Worm (Caenorhabditis elegans) whole organism, late embryonic: ENCODE measurements around the gene ptr-3.

Source experiments
- F13H6.1 ChIP-seq: sonication (generic microtip); optimal IDR thresholded peaks from 2 replicates; lab custom pipeline; 2016; ENCODE audit warnings: missing genetic modification characterization, missing compliant biosample characterization
- K02D7.2 ChIP-seq: sonication (generic microtip); optimal IDR thresholded peaks from 2 replicates; lab custom pipeline; 2017; ENCODE audit warnings: mild to moderate bottlenecking, missing genetic modification characterization, missing compliant biosample characterization
- T23F11.4 ChIP-seq: fragments of 200-800 bp; sonication (Bioruptor generic); optimal IDR thresholded peaks from 2 replicates; lab custom pipeline; 2018; ENCODE audit warnings: mild to moderate bottlenecking, missing genetic modification characterization, missing compliant biosample characterization
- ahr-1 ChIP-seq: sonication (generic microtip); optimal IDR thresholded peaks from 2 replicates; lab custom pipeline; 2016; ENCODE audit warnings: missing genetic modification characterization, missing compliant biosample characterization
- ama-1 ChIP-seq: fragments of 150-350 bp; optimal IDR thresholded peaks from 2 replicates; lab custom pipeline; 2014
- ceh-14 ChIP-seq: sonication (generic microtip); optimal IDR thresholded peaks from 2 replicates; lab custom pipeline; 2016; ENCODE audit warnings: missing genotype, missing genetic modification characterization, missing compliant biosample characterization
- ceh-18 ChIP-seq: sonication (generic microtip); optimal IDR thresholded peaks from 2 replicates; lab custom pipeline; 2016; ENCODE audit warnings: missing genetic modification characterization, missing compliant biosample characterization
- ceh-19 ChIP-seq: fragments of 200-800 bp; sonication (Bioruptor generic); optimal IDR thresholded peaks from 2 replicates; lab custom pipeline; 2018; ENCODE audit warnings: mild to moderate bottlenecking, missing genetic modification characterization, missing compliant biosample characterization
- ceh-2 ChIP-seq: sonication (generic microtip); optimal IDR thresholded peaks from 2 replicates; lab custom pipeline; 2016; ENCODE audit warnings: missing genotype, missing genetic modification characterization, missing compliant biosample characterization
- ceh-22 ChIP-seq: sonication (generic microtip); optimal IDR thresholded peaks from 2 replicates; lab custom pipeline; 2017; ENCODE audit warnings: missing biosample characterization, missing genetic modification characterization
- ceh-31 ChIP-seq: sonication (generic microtip); optimal IDR thresholded peaks from 2 replicates; lab custom pipeline; 2016; ENCODE audit warnings: missing genetic modification characterization, missing compliant biosample characterization
- ceh-45 ChIP-seq: fragments of 200-800 bp; sonication (Bioruptor generic); IDR thresholded peaks from 2 replicates; pipeline ENCODE4 v1.3.6; 2022; ENCODE audit warnings: missing genetic modification reagents, missing genetic modification characterization, missing compliant biosample characterization
- ceh-6 ChIP-seq: fragments of 200-800 bp; sonication (Bioruptor generic); optimal IDR thresholded peaks from 2 replicates; lab custom pipeline; 2018; ENCODE audit warnings: mild to moderate bottlenecking, missing genetic modification characterization, missing compliant biosample characterization
- ceh-9 ChIP-seq: sonication (generic microtip); optimal IDR thresholded peaks from 2 replicates; lab custom pipeline; 2016; ENCODE audit warnings: mild to moderate bottlenecking, missing genetic modification characterization, inconsistent platforms, missing compliant biosample characterization
- dve-1 ChIP-seq: sonication (generic microtip); optimal IDR thresholded peaks from 2 replicates; lab custom pipeline; 2017; ENCODE audit warnings: antibody characterized with exemption, mild to moderate bottlenecking, missing genetic modification characterization, missing compliant biosample characterization
- elt-2 ChIP-seq: sonication (generic microtip); optimal IDR thresholded peaks from 2 replicates; lab custom pipeline; 2016; ENCODE audit warnings: missing genetic modification reagents, missing genetic modification characterization, missing compliant biosample characterization
- elt-4 ChIP-seq: sonication (generic microtip); optimal IDR thresholded peaks from 2 replicates; lab custom pipeline; 2016; ENCODE audit warnings: missing genetic modification characterization, missing compliant biosample characterization
- fax-1 ChIP-seq: sonication (generic microtip); optimal IDR thresholded peaks from 2 replicates; lab custom pipeline; 2016; ENCODE audit warnings: missing genotype, missing genetic modification characterization, missing compliant biosample characterization
- fkh-10 ChIP-seq: fragments of 150-350 bp; optimal IDR thresholded peaks from 2 replicates; lab custom pipeline; 2014; ENCODE audit warnings: missing biosample characterization, missing genetic modification reagents, missing genetic modification characterization
- fkh-6 ChIP-seq: sonication (generic microtip); optimal IDR thresholded peaks from 2 replicates; lab custom pipeline; 2016; ENCODE audit warnings: missing genetic modification characterization, missing compliant biosample characterization
- hlh-13 ChIP-seq: fragments of 200-800 bp; sonication (Bioruptor generic); optimal IDR thresholded peaks from 2 replicates; lab custom pipeline; 2018; ENCODE audit warnings: mild to moderate bottlenecking, missing genetic modification characterization, missing compliant biosample characterization
- hlh-15 ChIP-seq: sonication (generic microtip); optimal IDR thresholded peaks from 2 replicates; lab custom pipeline; 2016; ENCODE audit warnings: missing genetic modification characterization, missing compliant biosample characterization
- hlh-30 ChIP-seq: sonication (generic microtip); optimal IDR thresholded peaks from 2 replicates; lab custom pipeline; 2017; ENCODE audit warnings: antibody characterized with exemption, missing genetic modification characterization, missing compliant biosample characterization; ENCODE audit not compliant: insufficient read depth
- hlh-6 ChIP-seq: sonication (generic microtip); optimal IDR thresholded peaks from 2 replicates; lab custom pipeline; 2016; ENCODE audit warnings: missing genotype, missing genetic modification characterization, missing compliant biosample characterization
- lin-11 ChIP-seq: fragments of 200-800 bp; sonication (Bioruptor generic); optimal IDR thresholded peaks from 2 replicates; lab custom pipeline; 2018; ENCODE audit warnings: mild to moderate bottlenecking, missing genetic modification characterization, missing compliant biosample characterization
- madf-2 ChIP-seq: sonication (generic microtip); optimal IDR thresholded peaks from 2 replicates; lab custom pipeline; 2017; ENCODE audit warnings: missing genetic modification characterization, missing compliant biosample characterization
- mec-3 ChIP-seq: sonication (generic microtip); optimal IDR thresholded peaks from 2 replicates; lab custom pipeline; 2016; ENCODE audit warnings: borderline replicate concordance, missing genetic modification characterization, missing compliant biosample characterization
- nfya-1 ChIP-seq: sonication (generic microtip); optimal IDR thresholded peaks from 2 replicates; lab custom pipeline; 2017; ENCODE audit warnings: missing genetic modification characterization, mild to moderate bottlenecking, missing compliant biosample characterization, antibody characterized with exemption, moderate library complexity
- nhr-11 ChIP-seq: fragments of 150-350 bp; optimal IDR thresholded peaks from 2 replicates; lab custom pipeline; 2014; ENCODE audit warnings: missing biosample characterization, missing genetic modification characterization
- odd-2 ChIP-seq: sonication (generic microtip); optimal IDR thresholded peaks from 2 replicates; lab custom pipeline; 2017; ENCODE audit warnings: antibody characterized with exemption, mild to moderate bottlenecking, missing genetic modification characterization, missing compliant biosample characterization
- pat-9 ChIP-seq: fragments of 200-800 bp; sonication (Bioruptor generic); optimal IDR thresholded peaks from 2 replicates; lab custom pipeline; 2018; ENCODE audit warnings: mild to moderate bottlenecking, missing genetic modification characterization, moderate library complexity, missing compliant biosample characterization
- pax-1 ChIP-seq: fragments of 150-350 bp; optimal IDR thresholded peaks from 2 replicates; lab custom pipeline; 2014; ENCODE audit warnings: missing biosample characterization, missing genetic modification characterization
- pha-2 ChIP-seq: sonication (generic microtip); optimal IDR thresholded peaks from 2 replicates; lab custom pipeline; 2017; ENCODE audit warnings: mild to moderate bottlenecking, missing genetic modification characterization, missing compliant biosample characterization
- pqm-1 ChIP-seq: sonication (generic microtip); optimal IDR thresholded peaks from 2 replicates; lab custom pipeline; 2016; ENCODE audit warnings: missing genetic modification characterization, missing compliant biosample characterization
- ref-2 ChIP-seq: sonication (generic microtip); optimal IDR thresholded peaks from 2 replicates; lab custom pipeline; 2016; ENCODE audit warnings: missing genetic modification characterization, missing compliant biosample characterization
- rnt-1 ChIP-seq: sonication (generic microtip); optimal IDR thresholded peaks from 2 replicates; lab custom pipeline; 2016; ENCODE audit warnings: missing genetic modification characterization, missing compliant biosample characterization
- sdc-2 ChIP-seq: sonication (generic microtip); optimal IDR thresholded peaks from 2 replicates; lab custom pipeline; 2016; ENCODE audit warnings: missing genotype, missing genetic modification characterization, missing compliant biosample characterization
- sox-4 ChIP-seq: sonication (generic microtip); optimal IDR thresholded peaks from 2 replicates; lab custom pipeline; 2017; ENCODE audit warnings: mild to moderate bottlenecking, missing genetic modification characterization, inconsistent platforms, missing compliant biosample characterization
- tbx-2 ChIP-seq: sonication (generic microtip); optimal IDR thresholded peaks from 2 replicates; lab custom pipeline; 2016; ENCODE audit warnings: missing genetic modification characterization, missing compliant biosample characterization
- unc-3 ChIP-seq, 2 experiments: fragments of 200-800 bp in 1 of 2; sonication (Bioruptor generic) in 1 of 2; sonication (generic microtip) in 1 of 2; conservative IDR thresholded peaks in 1 of 2; optimal IDR thresholded peaks in 1 of 2; 2 replicates each; pipeline versions ENCODE4 v1.3.6 to Lab custom; 2016 to 2022; ENCODE audit warnings: missing compliant biosample characterization in 2 of 2, missing genetic modification characterization in 2 of 2, missing genetic modification reagents in 1 of 2
- unc-42 ChIP-seq: sonication (generic microtip); optimal IDR thresholded peaks from 2 replicates; lab custom pipeline; 2016; ENCODE audit warnings: missing genotype, missing genetic modification characterization, missing compliant biosample characterization
- unc-55 ChIP-seq: sonication (generic microtip); optimal IDR thresholded peaks from 2 replicates; lab custom pipeline; 2017; ENCODE audit warnings: missing biosample characterization, missing genetic modification reagents, missing genetic modification characterization
- zip-5 ChIP-seq: sonication (generic microtip); optimal IDR thresholded peaks from 2 replicates; lab custom pipeline; 2016; ENCODE audit warnings: missing genetic modification characterization, missing compliant biosample characterization

Gene ptr-3

ce11 chrII:332419-332818 lies 34.9 kb downstream of the ptr-3 start, which contains the start of gene cbn-1:
Gene cbn-1, minus strand, starts transcription at chrII:332519.
- TF ChIP-seq pat-9 (tag; lab: Kevin White, UChicago) (no peak), nfya-1 (no peak), pha-2 (tag; lab: Kevin White, UChicago) (no peak), sox-4 (no peak), hlh-15 (tag; lab: Kevin White, UChicago) (no peak), ref-2 (tag; lab: Kevin White, UChicago) (no peak), pqm-1 (tag; lab: Kevin White, UChicago) (no peak), elt-2 (no peak), K02D7.2 (tag; lab: Kevin White, UChicago) (no peak), zip-5 (tag; lab: Kevin White, UChicago) (no peak), ceh-9 (tag; lab: Kevin White, UChicago) (no peak), ceh-14 (no peak), unc-3 (GFP tag; conservative IDR thresholded peaks at IDR 0.05; lab: Robert Waterston, UW) (no peak), unc-3 (tag; optimal IDR thresholded peaks at IDR 0.05; lab: Kevin White, UChicago) (no peak), F13H6.1 (tag; lab: Kevin White, UChicago) (no peak), ama-1 (lab: Kevin White, UChicago) (no peak), unc-55 (no peak), dve-1 (tag; lab: Kevin White, UChicago) (no peak), ceh-45 (no peak)

ce11 chrII:325639-326350 lies 41.6 kb downstream of the ptr-3 start, which contains the start of gene sgcb-1:
Gene sgcb-1, plus strand, starts transcription at chrII:326300.
- no peak for TF ChIP-seq ceh-19 (GFP tag; lab: Kevin White, UChicago)
- no peak for TF ChIP-seq fkh-10 (GFP tag; lab: Kevin White, UChicago)
- no peak for TF ChIP-seq mec-3 (tag; lab: Kevin White, UChicago)
- no peak for TF ChIP-seq ceh-9 (tag; lab: Kevin White, UChicago)
- no peak for TF ChIP-seq tbx-2 (tag; lab: Kevin White, UChicago)
- TF ChIP-seq fkh-6, result no peak
- TF ChIP-seq unc-42, result no peak
- TF ChIP-seq, all 69 proteins: peak for 0

ce11 chrII:323048-323776 lies 44.1 kb downstream of the ptr-3 start, which contains the start of gene K01A2.10:
Gene K01A2.10, minus strand, starts transcription at chrII:323098.
- TF ChIP-seq dve-1 (tag; lab: Kevin White, UChicago) (no peak), ceh-31 (tag; lab: Kevin White, UChicago) (peak; percentile 47), hlh-30 (tag; lab: Kevin White, UChicago) (peak; percentile 63), K02D7.2 (tag; lab: Kevin White, UChicago) (no peak), tbx-2 (tag; lab: Kevin White, UChicago) (peak; percentile 23), sdc-2 (tag; lab: Kevin White, UChicago) (peak; percentile 12), unc-42 (peak; percentile 54), nfya-1 (peak; percentile 56), hlh-6 (tag; lab: Kevin White, UChicago) (peak; percentile 21), ceh-22 (tag; lab: Kevin White, UChicago) (no peak)

ce11 chrII:321183-321582 lies 46.2 kb downstream of the ptr-3 start:
- TF ChIP-seq elt-4 (tag; lab: Kevin White, UChicago) (no peak), odd-2 (no peak), fax-1 (tag; lab: Kevin White, UChicago) (no peak), ceh-18 (tag; lab: Kevin White, UChicago) (no peak), lin-11 (tag; lab: Kevin White, UChicago) (no peak), ceh-2 (tag; lab: Kevin White, UChicago) (no peak), hlh-13 (GFP tag; lab: Kevin White, UChicago) (no peak), ahr-1 (tag; lab: Kevin White, UChicago) (no peak), F13H6.1 (tag; lab: Kevin White, UChicago) (no peak), rnt-1 (tag; lab: Kevin White, UChicago) (no peak), ceh-9 (tag; lab: Kevin White, UChicago) (no peak), ceh-31 (tag; lab: Kevin White, UChicago) (no peak), ceh-6 (GFP tag; lab: Kevin White, UChicago) (no peak), T23F11.4 (GFP tag; lab: Kevin White, UChicago) (no peak), K02D7.2 (tag; lab: Kevin White, UChicago) (no peak), pax-1 (tag; lab: Kevin White, UChicago) (no peak), pha-2 (tag; lab: Kevin White, UChicago) (no peak), nhr-11 (no peak), madf-2 (tag; lab: Kevin White, UChicago) (no peak)
